Fruit fly (Drosophila melanogaster) whole organism, embryonic: ENCODE data around the gene TH1.

Experiments used
- Abd-B ChIP-seq: fragments of 200-800 bp; sonication (Bioruptor generic); optimal IDR thresholded peaks from 2 replicates; lab custom pipeline; 2018; ENCODE audit warnings: missing biosample characterization, mild to moderate bottlenecking, missing genetic modification characterization, moderate library complexity
- C15 ChIP-seq: fragments of 200-800 bp; sonication (Bioruptor generic); IDR thresholded peaks from 3 replicates; pipeline ENCODE4 v1.3.6; 2022; ENCODE audit warnings: missing biosample characterization, missing genetic modification characterization
- CG10654 ChIP-seq: fragments of 200-800 bp; sonication (Bioruptor generic); optimal IDR thresholded peaks from 2 replicates; lab custom pipeline; 2016; ENCODE audit warnings: missing biosample characterization, missing genetic modification characterization
- CG10979 ChIP-seq: fragments of 200-800 bp; sonication (Bioruptor generic); optimal IDR thresholded peaks from 2 replicates; lab custom pipeline; 2018; ENCODE audit warnings: missing biosample characterization, mild to moderate bottlenecking, missing genetic modification characterization, moderate library complexity
- CG13775 ChIP-seq: fragments of 200-800 bp; sonication (Bioruptor generic); optimal IDR thresholded peaks from 3 replicates; lab custom pipeline; 2017; ENCODE audit warnings: missing biosample characterization, mild to moderate bottlenecking, missing genetic modification characterization
- CG15011 ChIP-seq: fragments of 200-800 bp; sonication (Bioruptor generic); optimal IDR thresholded peaks from 3 replicates; lab custom pipeline; 2018; ENCODE audit warnings: missing biosample characterization, mild to moderate bottlenecking, missing genetic modification characterization
- CG16863 ChIP-seq: fragments of 200-800 bp; sonication (Bioruptor generic); optimal IDR thresholded peaks from 3 replicates; lab custom pipeline; 2016; ENCODE audit warnings: missing biosample characterization, missing genetic modification characterization
- CG17361 ChIP-seq: fragments of 200-800 bp; sonication (Bioruptor generic); IDR thresholded peaks from 3 replicates; pipeline ENCODE4 v1.3.6; 2022; ENCODE audit warnings: missing biosample characterization, missing genetic modification characterization
- CG17802 ChIP-seq: fragments of 200-800 bp; sonication (Bioruptor generic); optimal IDR thresholded peaks from 2 replicates; lab custom pipeline; 2018; ENCODE audit warnings: missing biosample characterization, mild to moderate bottlenecking, missing genetic modification characterization, moderate library complexity
- CG2116 ChIP-seq: fragments of 200-800 bp; sonication (Bioruptor generic); optimal IDR thresholded peaks from 3 replicates; lab custom pipeline; 2018; ENCODE audit warnings: missing biosample characterization, mild to moderate bottlenecking, missing genetic modification characterization
- CG31224 ChIP-seq: fragments of 200-800 bp; sonication (Bioruptor generic); IDR thresholded peaks from 2 replicates; pipeline ENCODE4 v1.3.6; 2022; ENCODE audit warnings: missing biosample characterization, missing genetic modification characterization
- CG31365 ChIP-seq: fragments of 200-800 bp; sonication (Bioruptor generic); optimal IDR thresholded peaks from 2 replicates; lab custom pipeline; 2018; ENCODE audit warnings: missing biosample characterization, mild to moderate bottlenecking, missing genetic modification characterization
- CG34376 ChIP-seq: fragments of 200-800 bp; sonication (Bioruptor generic); optimal IDR thresholded peaks from 2 replicates; lab custom pipeline; 2018; ENCODE audit warnings: missing biosample characterization, mild to moderate bottlenecking, missing genetic modification characterization
- CG6254 ChIP-seq: fragments of 200-800 bp; sonication (Bioruptor generic); optimal IDR thresholded peaks from 3 replicates; lab custom pipeline; 2017; ENCODE audit warnings: mild to moderate bottlenecking, missing biosample characterization, missing genetic modification reagents, missing genetic modification characterization
- CG7839 ChIP-seq: fragments of 200-800 bp; sonication (Bioruptor generic); optimal IDR thresholded peaks from 3 replicates; lab custom pipeline; 2018; ENCODE audit warnings: missing biosample characterization, mild to moderate bottlenecking, missing genetic modification characterization, moderate library complexity
- CG8765 ChIP-seq: fragments of 200-800 bp; sonication (Bioruptor generic); IDR thresholded peaks from 2 replicates; pipeline ENCODE4 v1.3.6; 2022; ENCODE audit warnings: missing biosample characterization, missing genetic modification characterization
- CG9437 ChIP-seq: fragments of 200-800 bp; sonication (Bioruptor generic); optimal IDR thresholded peaks from 2 replicates; lab custom pipeline; 2018; ENCODE audit warnings: missing biosample characterization, mild to moderate bottlenecking, missing genetic modification characterization
- CG9817 ChIP-seq: fragments of 200-800 bp; sonication (Bioruptor generic); optimal IDR thresholded peaks from 2 replicates; lab custom pipeline; 2018; ENCODE audit warnings: missing biosample characterization, mild to moderate bottlenecking, missing genetic modification characterization, moderate library complexity
- Camta ChIP-seq: fragments of 200-800 bp; sonication (Bioruptor generic); optimal IDR thresholded peaks from 2 replicates; lab custom pipeline; 2016; ENCODE audit warnings: missing biosample characterization, missing genetic modification characterization
- Dbx ChIP-seq: fragments of 200-800 bp; sonication (Bioruptor generic); IDR thresholded peaks from 3 replicates; pipeline ENCODE4 v1.3.6; 2022; ENCODE audit warnings: missing biosample characterization, missing genetic modification characterization
- Doc2 ChIP-seq: fragments of 200-800 bp; sonication (Bioruptor generic); IDR thresholded peaks from 2 replicates; pipeline ENCODE4 v1.3.6; 2022; ENCODE audit warnings: missing biosample characterization, missing genetic modification characterization
- Drgx ChIP-seq: fragments of 200-800 bp; sonication (Bioruptor generic); IDR thresholded peaks from 2 replicates; pipeline ENCODE4 v1.3.6; 2022; ENCODE audit warnings: missing biosample characterization, missing genetic modification characterization
- HLH3B ChIP-seq: fragments of 200-800 bp; sonication (Bioruptor generic); IDR thresholded peaks from 2 replicates; pipeline ENCODE4 v1.3.6; 2022; ENCODE audit warnings: missing biosample characterization, missing genetic modification characterization
- Opbp ChIP-seq: fragments of 200-800 bp; sonication (Bioruptor generic); IDR thresholded peaks from 3 replicates; pipeline ENCODE4 v1.3.6; 2022; ENCODE audit warnings: missing biosample characterization, missing genetic modification characterization; ENCODE audit not compliant: partially characterized antibody
- Six4 ChIP-seq: fragments of 200-800 bp; sonication (Bioruptor generic); optimal IDR thresholded peaks from 2 replicates; lab custom pipeline; 2016; ENCODE audit warnings: missing biosample characterization, missing genetic modification characterization
- amos ChIP-seq: fragments of 200-800 bp; sonication (Bioruptor generic); IDR thresholded peaks from 2 replicates; pipeline ENCODE4 v1.3.6; 2022; ENCODE audit warnings: missing biosample characterization, missing genetic modification characterization; ENCODE audit not compliant: partially characterized antibody
- ap ChIP-seq: fragments of 200-800 bp; sonication (Bioruptor generic); IDR thresholded peaks from 2 replicates; pipeline ENCODE4 v1.3.6; 2022; ENCODE audit warnings: missing biosample characterization, missing genetic modification characterization
- ash1 ChIP-seq: fragments of 200-800 bp; sonication (Bioruptor generic); optimal IDR thresholded peaks from 2 replicates; lab custom pipeline; 2018; ENCODE audit warnings: missing biosample characterization, mild to moderate bottlenecking, missing genetic modification characterization
- bigmax ChIP-seq: fragments of 200-800 bp; sonication (Bioruptor generic); optimal IDR thresholded peaks from 2 replicates; lab custom pipeline; 2018; ENCODE audit warnings: missing biosample characterization, mild to moderate bottlenecking, missing genetic modification characterization
- chn ChIP-seq: fragments of 200-800 bp; sonication (Bioruptor generic); optimal IDR thresholded peaks from 2 replicates; lab custom pipeline; 2016; ENCODE audit warnings: missing biosample characterization, missing genetic modification characterization
- corto ChIP-seq: fragments of 200-800 bp; sonication (Bioruptor generic); optimal IDR thresholded peaks from 2 replicates; lab custom pipeline; 2016; ENCODE audit warnings: missing biosample characterization, mild to moderate bottlenecking, missing genetic modification characterization, moderate library complexity
- danr ChIP-seq: fragments of 200-800 bp; sonication (Bioruptor generic); IDR thresholded peaks from 2 replicates; pipeline ENCODE4 v1.3.6; 2022; ENCODE audit warnings: missing biosample characterization, missing genetic modification characterization
- ewg ChIP-seq: fragments of 200-800 bp; sonication (Bioruptor generic); optimal IDR thresholded peaks from 3 replicates; lab custom pipeline; 2017; ENCODE audit warnings: mild to moderate bottlenecking, missing biosample characterization, missing genetic modification reagents, missing genetic modification characterization
- exex ChIP-seq: fragments of 200-800 bp; sonication (Bioruptor generic); optimal IDR thresholded peaks from 4 replicates; lab custom pipeline; 2018; ENCODE audit warnings: missing biosample characterization, mild to moderate bottlenecking, missing genetic modification characterization, moderate library complexity
- eyg ChIP-seq: fragments of 200-800 bp; sonication (Bioruptor generic); optimal IDR thresholded peaks from 3 replicates; lab custom pipeline; 2016; ENCODE audit warnings: missing biosample characterization, missing genetic modification characterization
- fd96Cb ChIP-seq: fragments of 200-800 bp; sonication (Bioruptor generic); optimal IDR thresholded peaks from 2 replicates; lab custom pipeline; 2018; ENCODE audit warnings: missing biosample characterization, mild to moderate bottlenecking, missing genetic modification characterization, moderate library complexity
- gce ChIP-seq: fragments of 200-800 bp; sonication (Bioruptor generic); IDR thresholded peaks from 3 replicates; pipeline ENCODE4 v1.3.6; 2022; ENCODE audit warnings: missing biosample characterization, missing genetic modification characterization
- gcm ChIP-seq: fragments of 200-800 bp; sonication (Bioruptor generic); optimal IDR thresholded peaks from 2 replicates; lab custom pipeline; 2019; ENCODE audit warnings: missing biosample characterization, mild to moderate bottlenecking, missing genetic modification characterization, moderate library complexity
- lilli ChIP-seq: fragments of 200-800 bp; sonication (Bioruptor generic); optimal IDR thresholded peaks from 3 replicates; lab custom pipeline; 2016; ENCODE audit warnings: missing biosample characterization, missing genetic modification characterization
- mam ChIP-seq: fragments of 200-800 bp; sonication (Bioruptor generic); optimal IDR thresholded peaks from 3 replicates; lab custom pipeline; 2016; ENCODE audit warnings: missing biosample characterization, missing genetic modification characterization
- ranshi ChIP-seq: fragments of 200-800 bp; sonication (Bioruptor generic); IDR thresholded peaks from 2 replicates; pipeline ENCODE4 v1.3.6; 2022; ENCODE audit warnings: missing biosample characterization, missing genetic modification characterization
- ro ChIP-seq: fragments of 200-800 bp; sonication (Bioruptor generic); IDR thresholded peaks from 2 replicates; pipeline ENCODE4 v1.3.6; 2022; ENCODE audit warnings: missing biosample characterization, missing genetic modification characterization
- salm ChIP-seq: fragments of 200-800 bp; sonication (Bioruptor generic); optimal IDR thresholded peaks from 2 replicates; lab custom pipeline; 2018; ENCODE audit warnings: missing biosample characterization, mild to moderate bottlenecking, missing genetic modification characterization
- sens-2 ChIP-seq: fragments of 200-800 bp; sonication (Bioruptor generic); IDR thresholded peaks from 2 replicates; pipeline ENCODE4 v1.3.6; 2022; ENCODE audit warnings: missing biosample characterization, missing genetic modification characterization
- slp2 ChIP-seq: fragments of 200-800 bp; sonication (Bioruptor generic); optimal IDR thresholded peaks from 2 replicates; lab custom pipeline; 2016; ENCODE audit warnings: missing biosample characterization, missing genetic modification characterization
- tll ChIP-seq, 2 experiments: fragments of 200-800 bp in 1 of 2; fragments of >200 bp in 1 of 2; sonication (Bioruptor generic) in 1 of 2; optimal IDR thresholded peaks; 2 replicates each; lab custom pipeline; 2017 to 2019; ENCODE audit warnings: missing biosample characterization in 2 of 2, missing genetic modification characterization in 2 of 2, mild to moderate bottlenecking in 1 of 2, moderate library complexity in 1 of 2
- unc-4 ChIP-seq: fragments of 200-800 bp; sonication (Bioruptor generic); IDR thresholded peaks from 2 replicates; pipeline ENCODE4 v1.3.6; 2022; ENCODE audit warnings: missing biosample characterization, missing genetic modification characterization; ENCODE audit not compliant: partially characterized antibody
- wdn ChIP-seq: fragments of 200-800 bp; sonication (Bioruptor generic); IDR thresholded peaks from 2 replicates; pipeline ENCODE4 v1.3.6; 2022; ENCODE audit warnings: missing biosample characterization, missing genetic modification characterization
- wor ChIP-seq: fragments of 200-800 bp; sonication (Bioruptor generic); IDR thresholded peaks from 2 replicates; pipeline ENCODE4 v1.3.6; 2022; ENCODE audit warnings: missing biosample characterization, missing genetic modification characterization

TH1 gene

DNA sequence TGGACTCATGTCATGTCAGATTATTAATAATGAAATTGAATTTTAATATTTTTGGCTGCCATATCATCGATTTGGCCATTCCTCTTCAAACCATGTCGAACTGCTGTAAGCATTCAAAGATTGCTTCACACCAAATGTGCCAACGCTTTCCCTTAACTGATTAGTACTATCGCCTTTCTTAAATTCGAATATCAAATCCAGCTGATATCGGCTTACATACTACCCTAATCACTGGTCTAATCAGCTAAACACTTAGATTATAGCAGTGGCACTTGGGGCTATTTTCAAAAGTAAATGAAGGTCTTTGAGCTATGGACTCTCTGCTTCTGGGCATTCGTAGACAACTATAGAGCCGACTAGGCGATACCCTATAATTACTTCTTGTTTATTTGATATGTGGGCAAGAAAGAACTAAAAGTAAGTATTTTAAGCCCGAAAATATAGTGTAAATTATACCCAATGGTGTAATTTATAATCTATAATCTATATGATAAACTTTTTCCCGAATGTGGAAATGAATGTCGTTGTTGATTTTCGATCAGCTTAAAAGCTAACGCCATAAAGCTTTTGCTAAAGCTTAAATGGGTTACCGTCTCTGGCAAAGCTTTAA lies 12.7 kb upstream of the TH1 start (continued):
- peak; percentile 1 for TF ChIP-seq eyg (GFP tag; lab: Kevin White, UChicago)
- TF ChIP-seq tll (GFP tag; optimal IDR thresholded peaks at IDR 0.05; lab: Kevin White, UChicago): no peak
- TF ChIP-seq CG31365: peak; percentile 47
- TF ChIP-seq salm (tag; lab: Kevin White, UChicago): peak; percentile 60
- peak; percentile 44 for TF ChIP-seq corto (GFP tag; lab: Kevin White, UChicago)
- TF ChIP-seq CG7839 (tag; lab: Kevin White, UChicago): peak; percentile 90
- TF ChIP-seq ash1 (GFP tag; lab: Kevin White, UChicago): no peak
- peak; percentile 75 for TF ChIP-seq mam
- TF ChIP-seq CG16863 (GFP tag; lab: Kevin White, UChicago): peak; percentile 28
- TF ChIP-seq lilli (GFP tag; lab: Kevin White, UChicago): peak; percentile 89
- TF ChIP-seq Doc2: no peak
- peak; percentile 63 for TF ChIP-seq Abd-B (GFP tag; lab: Kevin White, UChicago)
- peak; percentile 96 for TF ChIP-seq CG34376
- peak; percentile 56 for TF ChIP-seq Camta (GFP tag; lab: Kevin White, UChicago)
- TF ChIP-seq danr (GFP tag; lab: Robert Waterston, UW): peak; percentile 58
- peak; percentile 53 for TF ChIP-seq CG13775 (GFP tag; lab: Kevin White, UChicago)
- TF ChIP-seq Drgx (GFP tag; lab: Robert Waterston, UW): peak; percentile 90
- peak; percentile 61 for TF ChIP-seq CG9817 (tag; lab: Kevin White, UChicago)
- peak; percentile 34 for TF ChIP-seq CG2116 (GFP tag; lab: Kevin White, UChicago)
- TF ChIP-seq ro (GFP tag; lab: Robert Waterston, UW): no peak
- peak; percentile 63 for TF ChIP-seq wdn
- peak; percentile 23 for TF ChIP-seq slp2 (GFP tag; lab: Kevin White, UChicago)
- TF ChIP-seq Opbp (GFP tag; lab: Robert Waterston, UW): no peak
- TF ChIP-seq CG9437 (GFP tag; lab: Kevin White, UChicago): peak; percentile 55
- TF ChIP-seq ewg (GFP tag; lab: Kevin White, UChicago): peak; percentile 56
- peak; percentile 46; the same call in 1 of the 3 replicates for TF ChIP-seq gce
- TF ChIP-seq CG31224: 0 out of 2 replicates have a peak, but pooled peaks have one; percentile 53
- peak; percentile 35 for TF ChIP-seq chn (GFP tag; lab: Kevin White, UChicago)
- peak; percentile 27; the same call in 1 of the 2 replicates for TF ChIP-seq wor (GFP tag; lab: Robert Waterston, UW)
- TF ChIP-seq ap: peak; percentile 62; the same call in 1 of the 2 replicates
- TF ChIP-seq amos: no peak
- TF ChIP-seq Six4 (GFP tag; lab: Kevin White, UChicago): peak; percentile 34
- peak; percentile 68 for TF ChIP-seq CG15011 (GFP tag; lab: Kevin White, UChicago)
- TF ChIP-seq bigmax (GFP tag; lab: Kevin White, UChicago): no peak
- TF ChIP-seq Dbx: peak; percentile 71; the same call in 2 of the 3 replicates
- TF ChIP-seq unc-4 (GFP tag; lab: Robert Waterston, UW): no peak
- TF ChIP-seq gcm: no peak
- TF ChIP-seq CG8765: no peak
- TF ChIP-seq exex: peak; percentile 99
- TF ChIP-seq CG17802 (tag; lab: Kevin White, UChicago): peak; percentile 12
- peak; percentile 59 for TF ChIP-seq CG10979 (tag; lab: Kevin White, UChicago)
- no peak for TF ChIP-seq sens-2 (GFP tag; lab: Robert Waterston, UW)
- TF ChIP-seq ranshi: peak; percentile 87
- TF ChIP-seq CG6254 (GFP tag; lab: Kevin White, UChicago): peak; percentile 43
- peak; percentile 68 for TF ChIP-seq fd96Cb (tag; lab: Kevin White, UChicago)
- TF ChIP-seq C15: 0 out of 3 replicates have a peak, but pooled peaks have one; percentile 29
- no peak; the same call in 2 of the 3 replicates for TF ChIP-seq CG17361
- TF ChIP-seq CG10654 (GFP tag; lab: Kevin White, UChicago): peak; percentile 60
- TF ChIP-seq HLH3B (GFP tag; lab: Robert Waterston, UW): peak; percentile 83
